Worm (Caenorhabditis elegans): ENCODE measurements around the gene C46A5.1.

ce11 chrIV:7728402-7728963 is 35.2 kb upstream of the C46A5.1 start, which contains the start of gene sucg-1:
- TF ChIP-seq ama-1 (optimal IDR thresholded peaks at IDR 0.05) (no peak), fos-1 (tag; optimal IDR thresholded peaks at IDR 0.05) (no peak), unc-86 (tag; optimal IDR thresholded peaks at IDR 0.05) (no peak), fkh-10 (GFP tag; optimal IDR thresholded peaks at IDR 0.05) (no peak), aha-1 (tag; optimal IDR thresholded peaks at IDR 0.05) (no peak), aly-2 (tag; optimal IDR thresholded peaks at IDR 0.05) (no peak), mep-1 (tag; optimal IDR thresholded peaks at IDR 0.05) (no peak), zag-1 (tag; optimal IDR thresholded peaks at IDR 0.05) (no peak), nhr-71 (tag; optimal IDR thresholded peaks at IDR 0.05) (no peak), dpl-1 (GFP tag; optimal IDR thresholded peaks at IDR 0.05) (no peak), nhr-11 (tag; optimal IDR thresholded peaks at IDR 0.05) (no peak), elt-3 (tag; optimal IDR thresholded peaks at IDR 0.05) (no peak), efl-1 (optimal IDR thresholded peaks at IDR 0.05) (no peak), efl-1 (GFP tag; optimal IDR thresholded peaks at IDR 0.05 in 1 of 2) (peak in 1 of 2 experiments; percentile 53), pqm-1 (tag; optimal IDR thresholded peaks at IDR 0.05) (no peak)

All from whole organism, L1 larva.